Worm (Caenorhabditis elegans) whole organism, L3 larva: Measurements from ENCODE around the gene srd-3.

ENCODE experiments used
- R02D3.7 ChIP-seq: fragments of 150-350 bp; optimal IDR thresholded peaks from 2 replicates; lab custom pipeline; 2014; ENCODE audit warnings: missing biosample characterization, missing genetic modification characterization
- ZK546.5 ChIP-seq: sonication (generic microtip); optimal IDR thresholded peaks from 2 replicates; lab custom pipeline; 2017; ENCODE audit warnings: missing biosample characterization, missing genetic modification characterization
- aly-2 ChIP-seq: fragments of 150-350 bp; optimal IDR thresholded peaks from 2 replicates; lab custom pipeline; 2014; ENCODE audit warnings: missing biosample characterization, missing genetic modification characterization
- ama-1 ChIP-seq: fragments of 150-350 bp; optimal IDR thresholded peaks from 2 replicates; lab custom pipeline; 2018
- ceh-16 ChIP-seq: sonication (generic microtip); optimal IDR thresholded peaks from 2 replicates; lab custom pipeline; 2017; ENCODE audit warnings: missing biosample characterization, missing genetic modification characterization
- ceh-28 ChIP-seq: fragments of 150-350 bp; optimal IDR thresholded peaks from 2 replicates; lab custom pipeline; 2014; ENCODE audit warnings: missing biosample characterization, missing genetic modification reagents, missing genetic modification characterization
- ceh-82 ChIP-seq: fragments of 150-350 bp; optimal IDR thresholded peaks from 2 replicates; lab custom pipeline; 2014; ENCODE audit warnings: missing biosample characterization, missing genetic modification characterization
- ceh-9 ChIP-seq: sonication (generic microtip); optimal IDR thresholded peaks from 2 replicates; lab custom pipeline; 2018; ENCODE audit warnings: missing biosample characterization, missing genetic modification characterization
- daf-12 ChIP-seq: fragments of 150-350 bp; optimal IDR thresholded peaks from 2 replicates; lab custom pipeline; 2014; ENCODE audit warnings: missing biosample characterization, missing genetic modification reagents, missing genetic modification characterization
- egl-27 ChIP-seq: sonication (generic microtip); optimal IDR thresholded peaks from 4 replicates; lab custom pipeline; 2017; ENCODE audit warnings: missing biosample characterization, missing genetic modification reagents, missing genetic modification characterization
- egl-5 ChIP-seq: fragments of 150-350 bp; optimal IDR thresholded peaks from 2 replicates; lab custom pipeline; 2017; ENCODE audit warnings: missing biosample characterization, missing genetic modification reagents, missing genetic modification characterization, inconsistent platforms
- elt-1 ChIP-seq: fragments of 150-350 bp; optimal IDR thresholded peaks from 2 replicates; lab custom pipeline; 2014; ENCODE audit warnings: missing biosample characterization, missing genetic modification characterization
- elt-2 ChIP-seq: sonication (generic microtip); optimal IDR thresholded peaks from 2 replicates; lab custom pipeline; 2016; ENCODE audit warnings: missing genetic modification reagents, mild to moderate bottlenecking, missing genetic modification characterization, missing compliant biosample characterization
- elt-3 ChIP-seq, 3 experiments: fragments of 150-350 bp in 1 of 3; sonication (generic microtip) in 2 of 3; optimal IDR thresholded peaks; 2 replicates in 2 of 3; 4 replicates in 1 of 3; lab custom pipeline; 2014 to 2017; ENCODE audit warnings: missing biosample characterization in 3 of 3, missing genetic modification characterization in 3 of 3
- eor-1 ChIP-seq, 2 experiments: fragments of 150-350 bp; optimal IDR thresholded peaks; 2 replicates each; lab custom pipeline; 2014 to 2018; ENCODE audit warnings: missing biosample characterization in 2 of 2, missing genetic modification characterization in 2 of 2
- fkh-10 ChIP-seq: sonication (generic microtip); optimal IDR thresholded peaks from 2 replicates; lab custom pipeline; 2017; ENCODE audit warnings: missing biosample characterization, missing genetic modification reagents, missing genetic modification characterization
- fkh-2 ChIP-seq: fragments of 150-350 bp; optimal IDR thresholded peaks from 2 replicates; lab custom pipeline; 2014; ENCODE audit warnings: missing biosample characterization, missing genetic modification reagents, missing genetic modification characterization
- fos-1 ChIP-seq: fragments of 150-350 bp; optimal IDR thresholded peaks from 2 replicates; lab custom pipeline; 2014; ENCODE audit warnings: missing biosample characterization, missing genetic modification characterization
- hmg-11 ChIP-seq: sonication (generic microtip); optimal IDR thresholded peaks from 2 replicates; lab custom pipeline; 2016; ENCODE audit warnings: missing genetic modification characterization, missing compliant biosample characterization
- jun-1 ChIP-seq: fragments of 150-350 bp; optimal IDR thresholded peaks from 2 replicates; lab custom pipeline; 2014; ENCODE audit warnings: missing biosample characterization, missing genetic modification reagents, missing genetic modification characterization
- lin-15B ChIP-seq: fragments of 150-350 bp; optimal IDR thresholded peaks from 2 replicates; lab custom pipeline; 2014; ENCODE audit warnings: missing biosample characterization, missing genetic modification characterization
- lin-39 ChIP-seq: fragments of 150-350 bp; optimal IDR thresholded peaks from 2 replicates; lab custom pipeline; 2018; ENCODE audit warnings: missing biosample characterization, missing genetic modification reagents, missing genetic modification characterization
- lsy-12 ChIP-seq: sonication (generic microtip); optimal IDR thresholded peaks from 2 replicates; lab custom pipeline; 2016; ENCODE audit warnings: mild to moderate bottlenecking, missing genetic modification characterization, missing compliant biosample characterization
- mdl-1 ChIP-seq: fragments of 150-350 bp; optimal IDR thresholded peaks from 2 replicates; lab custom pipeline; 2014; ENCODE audit warnings: missing biosample characterization, missing genetic modification characterization
- mml-1 ChIP-seq: fragments of 150-350 bp; sonication (generic microtip); optimal IDR thresholded peaks from 3 replicates; lab custom pipeline; 2014; ENCODE audit warnings: missing biosample characterization, missing genetic modification characterization
- nfya-1 ChIP-seq: sonication (generic microtip); optimal IDR thresholded peaks from 2 replicates; lab custom pipeline; 2017; ENCODE audit warnings: missing genetic modification characterization, mild to moderate bottlenecking, missing compliant biosample characterization, antibody characterized with exemption, moderate library complexity; ENCODE audit not compliant: insufficient read depth
- nhr-11 ChIP-seq: fragments of 150-350 bp; optimal IDR thresholded peaks from 2 replicates; lab custom pipeline; 2014; ENCODE audit warnings: missing biosample characterization, missing genetic modification characterization
- nhr-12 ChIP-seq: fragments of 150-350 bp; optimal IDR thresholded peaks from 2 replicates; lab custom pipeline; 2014; ENCODE audit warnings: missing biosample characterization, missing genetic modification characterization
- nhr-23 ChIP-seq: fragments of 150-350 bp; optimal IDR thresholded peaks from 2 replicates; lab custom pipeline; 2014; ENCODE audit warnings: missing biosample characterization, missing genetic modification reagents, missing genetic modification characterization
- nhr-237 ChIP-seq: fragments of 150-350 bp; optimal IDR thresholded peaks from 2 replicates; lab custom pipeline; 2014; ENCODE audit warnings: missing biosample characterization, missing genetic modification characterization
- nhr-25 ChIP-seq: sonication (generic microtip); optimal IDR thresholded peaks from 2 replicates; lab custom pipeline; 2017; ENCODE audit warnings: missing biosample characterization, missing genetic modification characterization
- nhr-28 ChIP-seq: fragments of 150-350 bp; optimal IDR thresholded peaks from 2 replicates; lab custom pipeline; 2014; ENCODE audit warnings: missing biosample characterization, missing genetic modification characterization
- nhr-43 ChIP-seq: sonication (generic microtip); optimal IDR thresholded peaks from 2 replicates; lab custom pipeline; 2016; ENCODE audit warnings: mild to moderate bottlenecking, missing genetic modification characterization, missing compliant biosample characterization; ENCODE audit not compliant: poor library complexity, severe bottlenecking
- nhr-67 ChIP-seq: fragments of 150-350 bp; optimal IDR thresholded peaks from 2 replicates; lab custom pipeline; 2014; ENCODE audit warnings: missing biosample characterization, missing genetic modification characterization
- nhr-76 ChIP-seq: fragments of 150-350 bp; sonication (generic microtip); optimal IDR thresholded peaks from 5 replicates; lab custom pipeline; 2014; ENCODE audit warnings: missing biosample characterization, missing genetic modification characterization
- nhr-77 ChIP-seq: fragments of 150-350 bp; optimal IDR thresholded peaks from 2 replicates; lab custom pipeline; 2014; ENCODE audit warnings: missing biosample characterization, missing genetic modification characterization
- pha-4 ChIP-seq: fragments of 150-350 bp; optimal IDR thresholded peaks from 2 replicates; lab custom pipeline; 2014; ENCODE audit warnings: missing biosample characterization, missing genetic modification reagents, missing genetic modification characterization
- pqm-1 ChIP-seq: fragments of 150-350 bp; optimal IDR thresholded peaks from 2 replicates; lab custom pipeline; 2017; ENCODE audit warnings: missing biosample characterization, missing genetic modification characterization, inconsistent platforms
- sea-2 ChIP-seq: fragments of 150-350 bp; sonication (generic microtip); optimal IDR thresholded peaks from 4 replicates; lab custom pipeline; 2014; ENCODE audit warnings: missing biosample characterization, missing genetic modification reagents, missing genetic modification characterization
- skn-1 ChIP-seq: fragments of 150-350 bp; optimal IDR thresholded peaks from 2 replicates; lab custom pipeline; 2014; ENCODE audit warnings: missing biosample characterization, missing genetic modification characterization
- snpc-4 ChIP-seq: fragments of 150-350 bp; optimal IDR thresholded peaks from 2 replicates; lab custom pipeline; 2014; ENCODE audit warnings: missing biosample characterization, missing genetic modification characterization
- tbx-2 ChIP-seq: sonication (generic microtip); optimal IDR thresholded peaks from 2 replicates; lab custom pipeline; 2016; ENCODE audit warnings: mild to moderate bottlenecking, missing genetic modification characterization, missing compliant biosample characterization
- unc-39 ChIP-seq: sonication (generic microtip); optimal IDR thresholded peaks from 4 replicates; lab custom pipeline; 2017; ENCODE audit warnings: missing biosample characterization, missing genetic modification characterization
- unc-62 ChIP-seq: fragments of 150-350 bp; sonication (generic microtip); optimal IDR thresholded peaks from 4 replicates; lab custom pipeline; 2014; ENCODE audit warnings: missing biosample characterization, missing genetic modification reagents, missing genetic modification characterization
- zag-1 ChIP-seq: fragments of 150-350 bp; optimal IDR thresholded peaks from 2 replicates; lab custom pipeline; 2014; ENCODE audit warnings: missing biosample characterization, missing genetic modification characterization
- ztf-11 ChIP-seq: fragments of 150-350 bp; optimal IDR thresholded peaks from 2 replicates; lab custom pipeline; 2014; ENCODE audit warnings: missing biosample characterization, missing genetic modification characterization
- ztf-4 ChIP-seq: fragments of 150-350 bp; optimal IDR thresholded peaks from 2 replicates; lab custom pipeline; 2014; ENCODE audit warnings: missing biosample characterization, missing genetic modification characterization

Gene srd-3

DNA sequence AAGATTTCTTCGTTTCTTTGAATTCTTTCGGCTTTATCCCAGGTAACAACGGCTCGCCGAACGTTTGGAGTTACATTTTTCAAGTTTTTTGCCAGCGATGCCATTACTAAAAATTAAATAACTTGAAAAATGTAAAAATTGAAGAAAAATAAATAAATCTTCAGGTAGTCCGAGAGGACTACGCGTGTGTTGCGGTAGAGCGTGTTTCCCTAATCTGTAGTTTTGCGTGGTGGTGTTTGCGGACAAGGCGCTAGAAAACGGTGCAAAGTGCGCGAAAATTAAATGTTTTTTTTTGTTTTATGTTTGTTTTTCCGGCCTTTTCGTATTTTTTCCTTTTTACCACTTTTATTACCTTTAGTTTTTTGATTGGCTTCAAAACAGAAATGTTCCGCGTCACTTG is 27.1 kb upstream of the srd-3 start, which contains the start of gene mrpl-28:
TSS of gene mrpl-28 (minus strand) at position 106 of the 400 bp plus-strand sequence.
- TF ChIP-seq mdl-1 (tag; lab: Kevin White, UChicago) = no peak
- TF ChIP-seq nhr-11 (tag; lab: Kevin White, UChicago) = no peak
- no peak for TF ChIP-seq nhr-28 (tag; lab: Kevin White, UChicago)
- no peak for TF ChIP-seq unc-62
- TF ChIP-seq egl-27 = no peak
- peak; percentile 73 for TF ChIP-seq nhr-77 (tag; lab: Kevin White, UChicago)
- no peak for TF ChIP-seq eor-1 (tag; optimal IDR thresholded peaks at IDR 0.05; lab: Kevin White, UChicago)
- TF ChIP-seq egl-5 (tag; lab: Kevin White, UChicago) = peak; percentile 85
- TF ChIP-seq ZK546.5 (tag; lab: Kevin White, UChicago) = no peak
- TF ChIP-seq nhr-67 = no peak
- no peak for TF ChIP-seq nhr-76 (tag; lab: Kevin White, UChicago)
- TF ChIP-seq nhr-23 (tag; lab: Kevin White, UChicago) = peak; percentile 95
- peak; percentile 66 for TF ChIP-seq elt-2 (tag; lab: Kevin White, UChicago)
- TF ChIP-seq zag-1 (tag; lab: Kevin White, UChicago) = peak; percentile 16
- no peak for TF ChIP-seq sea-2
- TF ChIP-seq mml-1 (tag; lab: Kevin White, UChicago) = no peak
- TF ChIP-seq unc-39 (tag; lab: Kevin White, UChicago) = no peak
- no peak for TF ChIP-seq ztf-4 (tag; lab: Kevin White, UChicago)
- TF ChIP-seq ztf-11 (tag; lab: Kevin White, UChicago) = no peak
- TF ChIP-seq lin-39 = peak; percentile 85
- peak; percentile 14 for TF ChIP-seq skn-1
- no peak for TF ChIP-seq ceh-9 (tag; lab: Kevin White, UChicago)
- no peak for TF ChIP-seq ama-1 (lab: Kevin White, UChicago)
- TF ChIP-seq fkh-10 (GFP tag; lab: Kevin White, UChicago) = no peak
- peak; percentile 77 for TF ChIP-seq tbx-2 (tag; lab: Kevin White, UChicago)
- TF ChIP-seq hmg-11 (tag; lab: Kevin White, UChicago) = peak; percentile 92
- no peak for TF ChIP-seq elt-3 (tag; optimal IDR thresholded peaks at IDR 0.05; lab: Kevin White, UChicago)
- TF ChIP-seq nhr-237 = no peak
- no peak for TF ChIP-seq daf-12 (tag; lab: Kevin White, UChicago)
- peak; percentile 84 for TF ChIP-seq snpc-4 (tag; lab: Kevin White, UChicago)
- peak; percentile 16 for TF ChIP-seq elt-1 (tag; lab: Kevin White, UChicago)
- TF ChIP-seq nhr-43 = peak; percentile 85
- peak; percentile 98 for TF ChIP-seq lin-15B (tag; lab: Kevin White, UChicago)
- TF ChIP-seq lsy-12 = peak; percentile 87
- no peak for TF ChIP-seq ceh-16
- TF ChIP-seq R02D3.7 = peak; percentile 84
- TF ChIP-seq ceh-82 (tag; lab: Kevin White, UChicago) = peak; percentile 92
- TF ChIP-seq pha-4 (tag; lab: Kevin White, UChicago) = peak; percentile 99
- no peak for TF ChIP-seq fkh-2 (tag; lab: Kevin White, UChicago)
- TF ChIP-seq pqm-1 (tag; lab: Kevin White, UChicago) = peak; percentile 38
- TF ChIP-seq ceh-28 (tag; lab: Kevin White, UChicago) = peak; percentile 77
- no peak for TF ChIP-seq aly-2 (tag; lab: Kevin White, UChicago)
- TF ChIP-seq fos-1 (tag; lab: Kevin White, UChicago) = no peak
- TF ChIP-seq nfya-1 (tag; lab: Kevin White, UChicago) = peak; percentile 91
- peak; percentile 73 for TF ChIP-seq jun-1
- peak; percentile 89 for TF ChIP-seq nhr-25
- no peak for TF ChIP-seq nhr-12
